Worm (Caenorhabditis elegans) whole organism, L4/young adult: ENCODE measurements around the gene pgph-3.

Experiments used
- W03F9.2 ChIP-seq: fragments of 150-350 bp; optimal IDR thresholded peaks from 2 replicates; lab custom pipeline; 2014; ENCODE audit warnings: missing biosample characterization, missing genetic modification characterization
- dao-5 ChIP-seq: sonication (generic microtip); optimal IDR thresholded peaks from 2 replicates; lab custom pipeline; 2016; ENCODE audit warnings: missing genotype, missing genetic modification characterization, moderate library complexity, missing compliant biosample characterization
- him-1 ChIP-seq: sonication (generic microtip); optimal IDR thresholded peaks from 2 replicates; lab custom pipeline; 2016; ENCODE audit warnings: missing genotype, missing genetic modification reagents, missing genetic modification characterization, missing compliant biosample characterization

- TF ChIP-seq W03F9.2 (tag; lab: Kevin White, UChicago) (no peak), him-1 (tag; lab: Kevin White, UChicago) (no peak), dao-5 (tag; lab: Kevin White, UChicago) (no peak)
These were observed 1.4 kb upstream of the pgph-3 start, which contains the start of gene pgph-2 for ce11 chrV:5765081-5765480.
